Worm (Caenorhabditis elegans) whole organism, young adult: ENCODE measurements around the gene hpl-2.

ENCODE experiments used
- C17E4.6 ChIP-seq: fragments of 200-800 bp; sonication (Bioruptor generic); IDR thresholded peaks from 2 replicates; pipeline ENCODE4 v1.3.6; 2022; ENCODE audit warnings: missing genetic modification reagents, missing genetic modification characterization, missing compliant biosample characterization
- F23B12.7 ChIP-seq: sonication (generic microtip); optimal IDR thresholded peaks from 2 replicates; lab custom pipeline; 2017; ENCODE audit warnings: missing genetic modification characterization, mild to moderate bottlenecking, missing compliant biosample characterization, antibody characterized with exemption, moderate library complexity; ENCODE audit not compliant: insufficient read depth
- F33H1.4 ChIP-seq: fragments of 200-800 bp; sonication (Bioruptor generic); IDR thresholded peaks from 2 replicates; pipeline ENCODE4 v1.3.6; 2022; ENCODE audit warnings: missing genetic modification reagents, missing genetic modification characterization, missing compliant biosample characterization
- F37B4.10 ChIP-seq: fragments of 200-800 bp; sonication (Bioruptor generic); IDR thresholded peaks from 2 replicates; pipeline ENCODE4 v1.3.6; 2022; ENCODE audit warnings: missing genetic modification characterization, missing compliant biosample characterization
- F49E8.2 ChIP-seq: sonication (generic microtip); optimal IDR thresholded peaks from 3 replicates; lab custom pipeline; 2017; ENCODE audit warnings: missing genetic modification characterization, mild to moderate bottlenecking, missing compliant biosample characterization, antibody characterized with exemption, moderate library complexity; ENCODE audit not compliant: insufficient read depth
- F55B11.4 ChIP-seq: sonication (generic microtip); optimal IDR thresholded peaks from 2 replicates; lab custom pipeline; 2016; ENCODE audit warnings: missing compliant biosample characterization, missing genetic modification characterization, borderline replicate concordance; ENCODE audit not compliant: insufficient read depth
- F57C9.4 ChIP-seq: sonication (generic microtip); optimal IDR thresholded peaks from 2 replicates; lab custom pipeline; 2017; ENCODE audit warnings: mild to moderate bottlenecking, missing genetic modification characterization, missing compliant biosample characterization
- Y67H2A.10 ChIP-seq: fragments of 200-800 bp; sonication (Bioruptor generic); conservative IDR thresholded peaks from 2 replicates; pipeline ENCODE4 v1.3.6; 2022; ENCODE audit warnings: missing genetic modification reagents, missing genetic modification characterization, missing compliant biosample characterization
- akir-1 ChIP-seq: fragments of 200-800 bp; sonication (Bioruptor generic); optimal IDR thresholded peaks from 2 replicates; lab custom pipeline; 2018; ENCODE audit warnings: mild to moderate bottlenecking, missing genetic modification characterization, moderate library complexity, missing compliant biosample characterization
- ama-1 ChIP-seq, 3 experiments: fragments of 150-350 bp in 1 of 3; sonication (generic microtip) in 2 of 3; optimal IDR thresholded peaks; 2 replicates each; lab custom pipeline; 2014 to 2018; ENCODE audit warnings: missing biosample characterization in 2 of 3, missing genetic modification characterization in 2 of 3, missing genetic modification reagents in 2 of 3
- aptf-2 ChIP-seq: fragments of 200-800 bp; sonication (Bioruptor generic); conservative IDR thresholded peaks from 2 replicates; pipeline ENCODE4 v1.3.6; 2022; ENCODE audit warnings: missing genetic modification reagents, missing genetic modification characterization, missing compliant biosample characterization
- aptf-3 ChIP-seq: fragments of 200-800 bp; sonication (Bioruptor generic); IDR thresholded peaks from 2 replicates; pipeline ENCODE4 v1.3.6; 2022; ENCODE audit warnings: missing genetic modification characterization, missing compliant biosample characterization
- athp-1 ChIP-seq: sonication (generic microtip); optimal IDR thresholded peaks from 2 replicates; lab custom pipeline; 2017; ENCODE audit warnings: mild to moderate bottlenecking, missing genetic modification characterization, missing compliant biosample characterization
- attf-6 ChIP-seq: fragments of 200-800 bp; sonication (Bioruptor generic); IDR thresholded peaks from 2 replicates; pipeline ENCODE4 v1.3.6; 2022; ENCODE audit warnings: missing genetic modification reagents, missing genetic modification characterization, missing compliant biosample characterization
- bed-1 ChIP-seq: fragments of 200-800 bp; sonication (Bioruptor generic); IDR thresholded peaks from 2 replicates; pipeline ENCODE4 v1.3.6; 2022; ENCODE audit warnings: missing genetic modification reagents, missing genetic modification characterization, missing compliant biosample characterization
- cebp-2 ChIP-seq: fragments of 200-800 bp; sonication (Bioruptor generic); IDR thresholded peaks from 2 replicates; pipeline ENCODE4 v1.3.6; 2022; ENCODE audit warnings: missing genetic modification characterization, missing compliant biosample characterization
- ceh-100 ChIP-seq: fragments of 200-800 bp; sonication (Bioruptor generic); IDR thresholded peaks from 2 replicates; pipeline ENCODE4 v1.3.6; 2022; ENCODE audit warnings: missing genetic modification reagents, missing genetic modification characterization, missing compliant biosample characterization
- ceh-58 ChIP-seq: fragments of 200-800 bp; sonication (Bioruptor generic); IDR thresholded peaks from 2 replicates; pipeline ENCODE4 v1.3.6; 2022; ENCODE audit warnings: missing genetic modification characterization, missing compliant biosample characterization
- die-1 ChIP-seq: sonication (generic microtip); optimal IDR thresholded peaks from 2 replicates; lab custom pipeline; 2016; ENCODE audit warnings: missing genotype, mild to moderate bottlenecking, missing genetic modification characterization, missing compliant biosample characterization
- egrh-3 ChIP-seq: fragments of 200-800 bp; sonication (Bioruptor generic); IDR thresholded peaks from 2 replicates; pipeline ENCODE4 v1.3.6; 2022; ENCODE audit warnings: missing genetic modification reagents, missing genetic modification characterization, missing compliant biosample characterization
- ekl-4 ChIP-seq: fragments of 200-800 bp; sonication (Bioruptor generic); IDR thresholded peaks from 2 replicates; pipeline ENCODE4 v1.3.6; 2022; ENCODE audit warnings: missing genetic modification reagents, missing genetic modification characterization, missing compliant biosample characterization
- ets-4 ChIP-seq: fragments of 200-800 bp; sonication (Bioruptor generic); optimal IDR thresholded peaks from 2 replicates; lab custom pipeline; 2018; ENCODE audit warnings: mild to moderate bottlenecking, missing genetic modification characterization, missing compliant biosample characterization
- fkh-3 ChIP-seq: sonication (generic microtip); optimal IDR thresholded peaks from 2 replicates; lab custom pipeline; 2016; ENCODE audit warnings: mild to moderate bottlenecking, missing genetic modification characterization, missing compliant biosample characterization
- hlh-12 ChIP-seq: sonication (generic microtip); optimal IDR thresholded peaks from 2 replicates; lab custom pipeline; 2016; ENCODE audit warnings: missing genetic modification characterization, missing compliant biosample characterization
- hlh-26 ChIP-seq: fragments of 200-800 bp; sonication (Bioruptor generic); conservative IDR thresholded peaks from 2 replicates; pipeline ENCODE4 v1.3.6; 2022; ENCODE audit warnings: missing genetic modification reagents, missing genetic modification characterization, missing compliant biosample characterization
- hmg-1.2 ChIP-seq: fragments of 200-800 bp; sonication (Bioruptor generic); IDR thresholded peaks from 2 replicates; pipeline ENCODE4 v1.3.6; 2022; ENCODE audit warnings: missing genetic modification reagents, missing genetic modification characterization, missing compliant biosample characterization
- hmg-20 ChIP-seq: fragments of 200-800 bp; sonication (Bioruptor generic); IDR thresholded peaks from 2 replicates; pipeline ENCODE4 v1.3.6; 2022; ENCODE audit warnings: missing genetic modification reagents, missing genetic modification characterization, missing compliant biosample characterization
- hsf-1 ChIP-seq: fragments of 200-800 bp; sonication (Bioruptor generic); IDR thresholded peaks from 2 replicates; pipeline ENCODE4 v1.3.6; 2022; ENCODE audit warnings: missing genetic modification reagents, missing genetic modification characterization, missing compliant biosample characterization
- madf-8 ChIP-seq: fragments of 200-800 bp; sonication (Bioruptor generic); conservative IDR thresholded peaks from 2 replicates; pipeline ENCODE4 v1.3.6; 2022; ENCODE audit warnings: missing genetic modification reagents, missing genetic modification characterization, missing compliant biosample characterization
- mel-28 ChIP-seq: sonication (generic microtip); optimal IDR thresholded peaks from 2 replicates; lab custom pipeline; 2016; ENCODE audit warnings: borderline replicate concordance, mild to moderate bottlenecking, missing genetic modification characterization, missing compliant biosample characterization
- mxl-1 ChIP-seq: sonication (generic microtip); optimal IDR thresholded peaks from 2 replicates; lab custom pipeline; 2016; ENCODE audit warnings: missing genetic modification characterization, missing compliant biosample characterization
- nfya-1 ChIP-seq: sonication (generic microtip); optimal IDR thresholded peaks from 2 replicates; lab custom pipeline; 2017; ENCODE audit warnings: antibody characterized with exemption, missing compliant biosample characterization, missing genetic modification characterization, borderline replicate concordance; ENCODE audit not compliant: insufficient read depth
- nfya-2 ChIP-seq: fragments of 200-800 bp; sonication (Bioruptor generic); IDR thresholded peaks from 2 replicates; pipeline ENCODE4 v1.3.6; 2022; ENCODE audit warnings: missing genetic modification reagents, missing genetic modification characterization, missing compliant biosample characterization
- pbrm-1 ChIP-seq: fragments of 200-800 bp; sonication (Bioruptor generic); IDR thresholded peaks from 2 replicates; pipeline ENCODE4 v1.3.6; 2022; ENCODE audit warnings: missing genetic modification reagents, missing genetic modification characterization, missing compliant biosample characterization
- pha-4 ChIP-seq: fragments of 150-350 bp; sonication (generic microtip); optimal IDR thresholded peaks from 2 replicates; lab custom pipeline; 2014; ENCODE audit warnings: missing biosample characterization, missing genetic modification reagents, missing genetic modification characterization
- repo-1 ChIP-seq: sonication (generic microtip); optimal IDR thresholded peaks from 2 replicates; lab custom pipeline; 2017; ENCODE audit warnings: mild to moderate bottlenecking, missing genetic modification characterization, missing compliant biosample characterization
- rpc-1 ChIP-seq, 2 experiments: fragments of 150-350 bp in 1 of 2; sonication (generic microtip) in 1 of 2; optimal IDR thresholded peaks; 2 replicates each; lab custom pipeline; 2014 to 2018; ENCODE audit warnings: missing biosample characterization in 1 of 2, missing genetic modification characterization in 1 of 2, missing genetic modification reagents in 1 of 2, missing genotype in 1 of 2
- snpc-4 ChIP-seq, 5 experiments: fragments of 150-350 bp in 1 of 5; sonication (generic microtip) in 4 of 5; optimal IDR thresholded peaks; 2 replicates each; lab custom pipeline; 2014 to 2018; ENCODE audit warnings: missing genetic modification characterization in 5 of 5, missing biosample characterization in 3 of 5, antibody characterized with exemption in 2 of 5, mild to moderate bottlenecking in 2 of 5, missing compliant biosample characterization in 2 of 5, missing genotype in 2 of 5, moderate library complexity in 2 of 5, missing genetic modification reagents in 1 of 5
- sptf-2 ChIP-seq: fragments of 200-800 bp; sonication (Bioruptor generic); optimal IDR thresholded peaks from 2 replicates; lab custom pipeline; 2018; ENCODE audit warnings: mild to moderate bottlenecking, missing genetic modification characterization, missing compliant biosample characterization
- tlf-1 ChIP-seq: fragments of 200-800 bp; sonication (Bioruptor generic); optimal IDR thresholded peaks from 2 replicates; lab custom pipeline; 2018; ENCODE audit warnings: mild to moderate bottlenecking, missing genetic modification characterization, missing compliant biosample characterization
- ztf-22 ChIP-seq: fragments of 200-800 bp; sonication (Bioruptor generic); optimal IDR thresholded peaks from 2 replicates; lab custom pipeline; 2018; ENCODE audit warnings: mild to moderate bottlenecking, missing genetic modification characterization, moderate library complexity, missing compliant biosample characterization
- ztf-25 ChIP-seq: fragments of 200-800 bp; sonication (Bioruptor generic); IDR thresholded peaks from 2 replicates; pipeline ENCODE4 v1.3.6; 2022; ENCODE audit warnings: missing genetic modification reagents, missing genetic modification characterization, missing compliant biosample characterization
- ztf-28 ChIP-seq: fragments of 200-800 bp; sonication (Bioruptor generic); IDR thresholded peaks from 2 replicates; pipeline ENCODE4 v1.3.6; 2022; ENCODE audit warnings: missing genetic modification reagents, missing genetic modification characterization, missing compliant biosample characterization
- ztf-6 ChIP-seq: fragments of 200-800 bp; sonication (Bioruptor generic); IDR thresholded peaks from 2 replicates; pipeline ENCODE4 v1.3.6; 2022; ENCODE audit warnings: missing genetic modification reagents, missing genetic modification characterization, missing compliant biosample characterization

The hpl-2 gene

DNA sequence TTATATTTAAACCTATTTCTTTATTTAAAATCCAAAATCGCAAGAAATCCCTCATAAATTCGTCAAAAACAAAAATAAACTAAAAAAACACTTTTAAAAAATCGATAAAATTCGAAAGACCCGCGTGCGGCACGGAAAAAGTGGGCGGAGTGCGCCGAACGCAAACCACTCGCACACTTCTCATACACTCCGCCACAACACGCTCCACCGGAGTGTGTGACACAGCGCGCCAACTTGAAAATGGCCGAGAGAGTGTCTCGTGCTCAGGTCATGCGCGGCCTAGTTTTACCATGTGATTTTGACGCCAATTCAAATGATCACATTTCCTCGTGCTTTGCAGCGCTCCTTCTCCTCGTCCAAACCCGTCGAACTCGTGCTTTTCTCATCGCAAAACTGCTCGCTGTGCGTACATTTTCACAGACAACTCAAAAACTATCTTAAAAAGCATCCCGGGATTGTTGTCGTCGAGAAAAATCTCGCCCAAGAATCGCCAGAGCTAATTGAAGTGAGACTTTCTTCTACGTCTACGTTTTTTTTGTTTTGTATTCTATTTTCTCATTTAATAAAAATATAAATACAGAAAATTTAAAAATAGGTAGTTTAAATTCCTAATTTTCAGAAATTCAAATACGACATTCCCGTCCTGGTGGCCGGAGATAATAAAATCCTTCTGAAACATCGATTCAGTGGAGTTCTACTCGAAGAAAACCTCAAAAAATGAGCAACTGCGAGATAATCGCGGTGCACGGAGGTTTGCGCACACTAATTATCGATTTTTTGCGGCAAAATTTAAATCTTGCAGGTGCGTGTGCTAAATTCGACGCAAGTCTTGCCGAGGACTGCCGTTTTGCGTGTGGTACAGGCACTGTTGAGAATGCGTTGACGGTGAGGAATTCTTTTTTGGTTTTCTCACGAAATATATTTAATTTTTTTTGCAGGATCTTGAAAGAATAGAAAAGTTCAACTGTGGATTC is 4.0 kb upstream of the hpl-2 start, which contains the start of gene tasp-1 (continued):
- TF ChIP-seq F55B11.4 (tag; lab: Kevin White, UChicago) (no peak), bed-1 (peak; percentile 98), akir-1 (GFP tag; lab: Kevin White, UChicago) (peak; percentile 96), ceh-100 (GFP tag; lab: Robert Waterston, UW) (peak; percentile 98), pbrm-1 (GFP tag; lab: Robert Waterston, UW) (peak; percentile 100), repo-1 (tag; lab: Kevin White, UChicago) (peak; percentile 99), nfya-2 (GFP tag; lab: Robert Waterston, UW) (peak; percentile 96), nfya-1 (tag; lab: Kevin White, UChicago) (no peak), ztf-28 (GFP tag; lab: Robert Waterston, UW) (peak; percentile 100), cebp-2 (GFP tag; lab: Robert Waterston, UW) (peak; percentile 98), ets-4 (GFP tag; lab: Kevin White, UChicago) (peak; percentile 100), ceh-58 (peak; percentile 97), snpc-4 (GFP tag; optimal IDR thresholded peaks at IDR 0.05; lab: Kevin White, UChicago) (peak; percentile 90), snpc-4 (tag; optimal IDR thresholded peaks at IDR 0.05; lab: Kevin White, UChicago) (peak; percentile 93 to 95 (median 93)), hsf-1 (peak; percentile 93), hlh-12 (tag; lab: Kevin White, UChicago) (no peak), sptf-2 (GFP tag; lab: Kevin White, UChicago) (peak; percentile 99), hlh-26 (GFP tag; lab: Robert Waterston, UW) (no peak), hmg-20 (GFP tag; lab: Robert Waterston, UW) (peak; percentile 95), F37B4.10 (GFP tag; lab: Robert Waterston, UW) (peak; percentile 99), F57C9.4 (tag; lab: Kevin White, UChicago) (peak; percentile 98), die-1 (tag; lab: Kevin White, UChicago) (peak; percentile 98), mxl-1 (tag; lab: Kevin White, UChicago) (peak; percentile 95), F49E8.2 (peak; percentile 98), F23B12.7 (tag; lab: Kevin White, UChicago) (peak; percentile 98), C17E4.6 (GFP tag; lab: Robert Waterston, UW) (peak; percentile 100), mel-28 (tag; lab: Kevin White, UChicago) (peak; percentile 94), ztf-22 (peak; percentile 100), madf-8 (GFP tag; lab: Robert Waterston, UW) (peak; percentile 93), egrh-3 (peak; percentile 96), tlf-1 (GFP tag; lab: Kevin White, UChicago) (peak; percentile 100), rpc-1 (optimal IDR thresholded peaks at IDR 0.05; lab: Kevin White, UChicago) (peak; percentile 53), rpc-1 (tag; optimal IDR thresholded peaks at IDR 0.05; lab: Kevin White, UChicago) (peak; percentile 8), ztf-6 (GFP tag; lab: Robert Waterston, UW) (peak; percentile 99), ekl-4 (GFP tag; lab: Robert Waterston, UW) (peak; percentile 100), aptf-3 (peak; percentile 92; the same call in 1 of the 2 replicates), aptf-2 (peak; percentile 94), F33H1.4 (GFP tag; lab: Robert Waterston, UW) (peak; percentile 94), hmg-1.2 (GFP tag; lab: Robert Waterston, UW) (peak; percentile 96), ztf-25 (peak; percentile 100), Y67H2A.10 (peak; percentile 100), athp-1 (tag; lab: Kevin White, UChicago) (peak; percentile 100), pha-4 (tag; lab: Kevin White, UChicago) (peak; percentile 99), ama-1 (optimal IDR thresholded peaks at IDR 0.05; lab: Kevin White, UChicago) (no peak), ama-1 (GFP tag; optimal IDR thresholded peaks at IDR 0.05; lab: Kevin White, UChicago) (peak; percentile 61 to 86), fkh-3 (tag; lab: Kevin White, UChicago) (peak; percentile 67), attf-6 (GFP tag; lab: Robert Waterston, UW) (peak; percentile 87)
